Worm (Caenorhabditis elegans): ENCODE measurements around the gene ZK455.5.

Gene ZK455.5

DNA sequence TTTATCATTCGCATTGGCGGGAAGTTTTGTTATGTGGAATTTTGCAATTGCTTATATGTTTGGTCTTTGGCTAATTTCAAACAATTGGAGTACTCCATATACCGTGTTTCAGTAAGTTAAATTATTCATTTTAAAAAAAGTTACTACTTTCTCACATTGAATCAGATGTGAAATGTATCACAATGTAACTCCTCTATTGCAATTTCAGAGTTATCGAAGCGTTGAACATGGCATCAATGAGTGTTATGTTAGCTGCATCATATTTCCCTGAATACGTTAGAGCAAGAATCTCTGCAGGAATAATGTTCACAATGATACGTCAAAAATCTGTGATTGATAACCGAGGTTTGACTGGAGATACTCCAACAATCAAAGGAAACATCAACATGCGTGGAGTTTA, 29.1 kb upstream of the ZK455.5 start:
- TF ChIP-seq pag-3 (tag; optimal IDR thresholded peaks at IDR 0.05; ENCODE audit: borderline replicate concordance, insufficient read depth) (no peak), jun-1 (tag; optimal IDR thresholded peaks at IDR 0.05) (no peak), isw-1 (GFP tag; IDR thresholded peaks at IDR 0.05) (no peak), efl-1 (optimal IDR thresholded peaks at IDR 0.05) (no peak), efl-1 (GFP tag; optimal IDR thresholded peaks at IDR 0.05 in 1 of 2) (no peak), C04F5.9 (tag; optimal IDR thresholded peaks at IDR 0.05) (no peak)

DNA sequence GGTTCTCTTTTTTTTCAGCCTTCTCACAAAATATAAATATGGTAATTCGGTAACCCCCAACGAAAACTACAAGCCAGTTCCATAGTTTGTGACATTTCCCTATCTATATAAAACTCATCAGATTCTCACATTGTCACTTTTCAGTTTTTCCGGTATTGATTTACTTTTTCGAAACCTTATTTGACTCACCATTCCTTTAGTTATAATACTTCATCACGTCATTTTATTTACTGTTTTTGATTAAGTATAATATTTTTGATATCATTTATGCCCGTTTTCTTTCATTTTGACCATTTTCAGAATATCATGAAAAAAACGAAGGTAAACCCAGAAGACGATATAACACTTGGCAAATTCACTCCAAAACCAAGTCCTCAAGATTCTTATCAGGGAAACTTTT, 25.1 kb upstream of the ZK455.5 start, which contains the start of gene pgp-3:
Gene pgp-3 (plus strand): TSS at position 301 of the 400 bp plus-strand sequence.
- TF ChIP-seq elt-2 (tag; optimal IDR thresholded peaks at IDR 0.05) = no peak
- no peak for TF ChIP-seq ceh-90 (tag; optimal IDR thresholded peaks at IDR 0.05)
- TF ChIP-seq grh-1 (GFP tag; IDR thresholded peaks at IDR 0.05) = no peak
- no peak for TF ChIP-seq ceh-8 (GFP tag; optimal IDR thresholded peaks at IDR 0.05)
- TF ChIP-seq lin-35 (GFP tag; optimal IDR thresholded peaks at IDR 0.05) = no peak
- no peak for TF ChIP-seq xbp-1 (tag; optimal IDR thresholded peaks at IDR 0.05)
- TF ChIP-seq nhr-77 (tag; optimal IDR thresholded peaks at IDR 0.05) = no peak
- no peak for TF ChIP-seq pax-3 (tag; optimal IDR thresholded peaks at IDR 0.05)
- no peak for TF ChIP-seq unc-30 (tag; optimal IDR thresholded peaks at IDR 0.05)
- TF ChIP-seq sup-37 (GFP tag; optimal IDR thresholded peaks at IDR 0.05) = no peak
- TF ChIP-seq fkh-4 (tag; optimal IDR thresholded peaks at IDR 0.05; ENCODE audit: borderline replicate concordance) = no peak
- TF ChIP-seq lin-39 (tag; optimal IDR thresholded peaks at IDR 0.05) = no peak
- no peak for TF ChIP-seq unc-86 (tag; optimal IDR thresholded peaks at IDR 0.05)
- TF ChIP-seq egl-13 (tag; optimal IDR thresholded peaks at IDR 0.05) = no peak
- no peak for TF ChIP-seq irx-1 (tag; optimal IDR thresholded peaks at IDR 0.05)
- no peak for TF ChIP-seq nhr-76 (tag; optimal IDR thresholded peaks at IDR 0.05)
- TF ChIP-seq dsc-1 (tag; optimal IDR thresholded peaks at IDR 0.05) = no peak

DNA sequence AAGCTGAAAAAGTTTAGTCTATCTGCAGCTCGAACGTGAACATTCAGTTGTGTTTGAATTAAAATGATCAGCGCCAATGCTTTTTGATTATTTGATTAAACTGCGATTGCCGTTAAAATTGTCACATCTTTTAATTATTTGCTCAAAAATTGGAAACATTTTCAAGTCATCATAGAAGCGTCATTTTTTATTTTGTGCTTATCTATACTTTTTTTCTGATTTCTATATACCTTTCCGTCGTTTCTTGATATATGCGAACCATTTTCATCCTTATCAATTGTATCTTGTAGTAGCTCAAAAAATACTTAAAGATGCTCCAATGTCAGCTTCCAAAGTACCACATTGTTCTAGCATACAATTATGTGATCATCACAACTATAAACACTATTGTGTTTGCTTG, 24.6 kb upstream of the ZK455.5 start:
- TF ChIP-seq nhr-19 (GFP tag; conservative IDR thresholded peaks at IDR 0.05) (no peak), lin-39 (tag; optimal IDR thresholded peaks at IDR 0.05) (no peak), pax-3 (tag; optimal IDR thresholded peaks at IDR 0.05) (no peak), lin-15B (tag; optimal IDR thresholded peaks at IDR 0.05) (no peak), elt-2 (tag; optimal IDR thresholded peaks at IDR 0.05) (peak; percentile 71), hlh-17 (GFP tag; optimal IDR thresholded peaks at IDR 0.05; ENCODE audit: borderline replicate concordance) (no peak), lsy-2 (tag; optimal IDR thresholded peaks at IDR 0.05) (no peak)

DNA sequence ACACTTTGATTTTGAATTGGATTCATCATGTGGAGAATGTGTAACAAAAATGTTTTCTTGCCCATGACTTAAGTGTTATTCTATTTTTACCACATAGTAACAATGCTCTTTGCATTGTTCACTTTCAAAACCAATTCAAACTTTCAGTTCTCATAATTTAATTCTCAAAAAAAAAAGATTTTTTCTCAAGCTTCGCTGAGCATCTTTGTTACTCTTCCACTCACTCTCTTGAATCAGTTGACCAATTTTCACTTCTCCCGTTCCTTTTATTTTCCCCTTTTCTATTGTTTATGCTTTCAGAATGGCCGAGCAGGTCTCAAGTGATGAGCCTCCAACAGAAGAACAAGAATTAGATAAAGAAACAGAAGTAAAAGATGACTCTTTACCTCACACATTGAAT, 19.4 kb upstream of the ZK455.5 start, which contains the start of gene oct-2:
Gene oct-2 (plus strand): TSS at position 301 of the 400 bp plus-strand sequence.
- TF ChIP-seq egl-27 (tag; optimal IDR thresholded peaks at IDR 0.05) (no peak), nhr-77 (tag; optimal IDR thresholded peaks at IDR 0.05) (no peak), snpc-4 (tag; optimal IDR thresholded peaks at IDR 0.05) (no peak), unc-98 (GFP tag; IDR thresholded peaks at IDR 0.05) (no peak), nhr-47 (tag; optimal IDR thresholded peaks at IDR 0.05) (no peak), alr-1 (tag; optimal IDR thresholded peaks at IDR 0.05; ENCODE audit: borderline replicate concordance) (no peak), tlp-1 (tag; optimal IDR thresholded peaks at IDR 0.05) (no peak), mef-2 (tag; optimal IDR thresholded peaks at IDR 0.05) (no peak), F16B12.6 (tag; optimal IDR thresholded peaks at IDR 0.05) (no peak), fkh-8 (tag; optimal IDR thresholded peaks at IDR 0.05) (no peak), xbp-1 (tag; optimal IDR thresholded peaks at IDR 0.05) (no peak), nhr-20 (tag; optimal IDR thresholded peaks at IDR 0.05) (no peak), dsc-1 (tag; optimal IDR thresholded peaks at IDR 0.05) (no peak), nhr-85 (tag) (no peak), lir-3 (tag; optimal IDR thresholded peaks at IDR 0.05; ENCODE audit: poor library complexity) (no peak), nhr-76 (tag; optimal IDR thresholded peaks at IDR 0.05) (no peak)

Data from whole organism, L1 larva.